Worm (Caenorhabditis elegans) whole organism, L3 larva: ENCODE results near the gene M163.21.

Source experiments
- ama-1 ChIP-seq: fragments of 150-350 bp; optimal IDR thresholded peaks from 2 replicates; lab custom pipeline; 2018
- fos-1 ChIP-seq: fragments of 150-350 bp; optimal IDR thresholded peaks from 2 replicates; lab custom pipeline; 2014; ENCODE audit warnings: missing biosample characterization, missing genetic modification characterization
- mdl-1 ChIP-seq: fragments of 150-350 bp; optimal IDR thresholded peaks from 2 replicates; lab custom pipeline; 2014; ENCODE audit warnings: missing biosample characterization, missing genetic modification characterization
- nhr-11 ChIP-seq: fragments of 150-350 bp; optimal IDR thresholded peaks from 2 replicates; lab custom pipeline; 2014; ENCODE audit warnings: missing biosample characterization, missing genetic modification characterization
- nhr-237 ChIP-seq: fragments of 150-350 bp; optimal IDR thresholded peaks from 2 replicates; lab custom pipeline; 2014; ENCODE audit warnings: missing biosample characterization, missing genetic modification characterization
- nhr-25 ChIP-seq: sonication (generic microtip); optimal IDR thresholded peaks from 2 replicates; lab custom pipeline; 2017; ENCODE audit warnings: missing biosample characterization, missing genetic modification characterization
- pha-4 ChIP-seq: fragments of 150-350 bp; optimal IDR thresholded peaks from 2 replicates; lab custom pipeline; 2014; ENCODE audit warnings: missing biosample characterization, missing genetic modification reagents, missing genetic modification characterization
- skn-1 ChIP-seq: fragments of 150-350 bp; optimal IDR thresholded peaks from 2 replicates; lab custom pipeline; 2014; ENCODE audit warnings: missing biosample characterization, missing genetic modification characterization
- ztf-4 ChIP-seq: fragments of 150-350 bp; optimal IDR thresholded peaks from 2 replicates; lab custom pipeline; 2014; ENCODE audit warnings: missing biosample characterization, missing genetic modification characterization

DNA sequence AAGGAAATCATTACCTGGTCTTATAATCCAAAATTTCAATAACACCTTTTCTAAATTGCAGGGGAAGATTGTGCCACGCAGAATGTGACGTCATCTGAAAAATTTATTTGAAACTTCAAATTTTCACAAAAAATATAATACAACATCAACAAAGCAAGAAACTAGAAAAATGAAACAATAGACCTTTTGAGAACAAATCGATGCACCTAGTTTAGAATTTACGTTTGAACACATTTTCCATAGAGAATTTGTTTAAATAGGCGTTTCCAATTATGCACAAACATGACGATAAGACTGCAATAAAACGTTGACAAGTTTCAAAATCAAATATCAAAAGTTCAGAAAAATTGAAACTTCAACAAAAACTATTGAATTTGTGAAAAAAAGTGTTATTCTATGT is 46.2 kb downstream of the M163.21 start, which contains the start of gene fbxa-141:
- TF ChIP-seq nhr-237: no peak
- no peak for TF ChIP-seq pha-4 (tag; lab: Kevin White, UChicago)
- no peak for TF ChIP-seq ztf-4 (tag; lab: Kevin White, UChicago)
- no peak for TF ChIP-seq nhr-11 (tag; lab: Kevin White, UChicago)
- no peak for TF ChIP-seq fos-1
- no peak for TF ChIP-seq ama-1 (lab: Kevin White, UChicago)
- TF ChIP-seq nhr-25 (tag; lab: Kevin White, UChicago): no peak
- TF ChIP-seq mdl-1 (tag; lab: Kevin White, UChicago): no peak
- TF ChIP-seq skn-1 (tag; lab: Kevin White, UChicago): no peak
